Fruit fly (Drosophila melanogaster) whole organism, embryonic: Measurements from ENCODE around the gene sws.

Experiments used
- B-H1 ChIP-seq: fragments of 200-800 bp; sonication (Bioruptor generic); IDR thresholded peaks from 3 replicates; pipeline ENCODE4 v1.3.6; 2022; ENCODE audit warnings: missing biosample characterization, missing genetic modification characterization
- Blimp-1 ChIP-seq: fragments of 200-800 bp; sonication (Bioruptor generic); optimal IDR thresholded peaks from 3 replicates; lab custom pipeline; 2018; ENCODE audit warnings: missing biosample characterization, missing genetic modification characterization, mild to moderate bottlenecking, moderate library complexity, missing genetic modification reagents
- CG10431 ChIP-seq: fragments of 200-800 bp; sonication (Bioruptor generic); optimal IDR thresholded peaks from 3 replicates; lab custom pipeline; 2018; ENCODE audit warnings: missing biosample characterization, mild to moderate bottlenecking, missing genetic modification characterization
- CG10543 ChIP-seq: fragments of 200-800 bp; sonication (Bioruptor generic); optimal IDR thresholded peaks from 3 replicates; lab custom pipeline; 2017; ENCODE audit warnings: missing biosample characterization, mild to moderate bottlenecking, missing genetic modification characterization, moderate library complexity
- CG11456 ChIP-seq: fragments of 200-800 bp; sonication (Bioruptor generic); IDR thresholded peaks from 3 replicates; pipeline ENCODE4 v1.3.6; 2022; ENCODE audit warnings: missing biosample characterization, missing genetic modification characterization
- CG12071 ChIP-seq: fragments of 200-800 bp; sonication (Bioruptor generic); optimal IDR thresholded peaks from 3 replicates; lab custom pipeline; 2018; ENCODE audit warnings: missing biosample characterization, mild to moderate bottlenecking, missing genetic modification characterization
- CG12219 ChIP-seq: fragments of 200-800 bp; sonication (Bioruptor generic); optimal IDR thresholded peaks from 3 replicates; lab custom pipeline; 2018; ENCODE audit warnings: missing biosample characterization, mild to moderate bottlenecking, missing genetic modification characterization
- CG12744 ChIP-seq: fragments of 200-800 bp; sonication (Bioruptor generic); optimal IDR thresholded peaks from 2 replicates; lab custom pipeline; 2016; ENCODE audit warnings: missing biosample characterization, missing genetic modification characterization
- CG18262 ChIP-seq: fragments of 200-800 bp; optimal IDR thresholded peaks from 3 replicates; lab custom pipeline; 2019; ENCODE audit warnings: missing biosample characterization, mild to moderate bottlenecking, missing genetic modification characterization, moderate library complexity
- CG18619 ChIP-seq: fragments of 200-800 bp; sonication (Bioruptor generic); optimal IDR thresholded peaks from 3 replicates; lab custom pipeline; 2017; ENCODE audit warnings: missing biosample characterization, mild to moderate bottlenecking, missing genetic modification characterization
- CG3163 ChIP-seq: fragments of 200-800 bp; sonication (Bioruptor generic); optimal IDR thresholded peaks from 3 replicates; lab custom pipeline; 2016; ENCODE audit warnings: missing biosample characterization, missing genetic modification characterization
- CG4730 ChIP-seq: fragments of 200-800 bp; sonication (Bioruptor generic); IDR thresholded peaks from 2 replicates; pipeline ENCODE4 v1.3.6; 2022; ENCODE audit warnings: missing biosample characterization, missing genetic modification characterization
- CG4854 ChIP-seq: fragments of 200-800 bp; sonication (Bioruptor generic); optimal IDR thresholded peaks from 2 replicates; lab custom pipeline; 2016; ENCODE audit warnings: missing biosample characterization, missing genetic modification characterization, inconsistent platforms
- CG5953 ChIP-seq: fragments of 200-800 bp; sonication (Bioruptor generic); IDR thresholded peaks from 2 replicates; pipeline ENCODE4 v1.3.6; 2022; ENCODE audit warnings: missing biosample characterization, missing genetic modification characterization
- CG6654 ChIP-seq: fragments of 200-800 bp; sonication (Bioruptor generic); optimal IDR thresholded peaks from 2 replicates; lab custom pipeline; 2017; ENCODE audit warnings: missing biosample characterization, mild to moderate bottlenecking, missing genetic modification characterization
- CG7745 ChIP-seq: fragments of 200-800 bp; sonication (Bioruptor generic); optimal IDR thresholded peaks from 2 replicates; lab custom pipeline; 2018; ENCODE audit warnings: missing biosample characterization, mild to moderate bottlenecking, missing genetic modification characterization, moderate library complexity
- CG8089 ChIP-seq: fragments of 200-800 bp; sonication (Bioruptor generic); optimal IDR thresholded peaks from 3 replicates; lab custom pipeline; 2016; ENCODE audit warnings: missing biosample characterization, missing genetic modification characterization
- Drgx ChIP-seq: fragments of 200-800 bp; sonication (Bioruptor generic); IDR thresholded peaks from 2 replicates; pipeline ENCODE4 v1.3.6; 2022; ENCODE audit warnings: missing biosample characterization, missing genetic modification characterization
- Elba2 ChIP-seq: fragments of 200-800 bp; sonication (Bioruptor generic); optimal IDR thresholded peaks from 3 replicates; lab custom pipeline; 2016; ENCODE audit warnings: missing biosample characterization, missing genetic modification characterization
- Gsc ChIP-seq: fragments of 200-800 bp; sonication (Bioruptor generic); IDR thresholded peaks from 2 replicates; pipeline ENCODE4 v1.3.6; 2022; ENCODE audit warnings: missing biosample characterization, missing genetic modification characterization
- H15 ChIP-seq: fragments of 200-800 bp; sonication (Bioruptor generic); IDR thresholded peaks from 3 replicates; pipeline ENCODE4 v1.3.6; 2022; ENCODE audit warnings: missing biosample characterization, missing genetic modification characterization
- HHEX ChIP-seq: fragments of 200-800 bp; sonication (Bioruptor generic); optimal IDR thresholded peaks from 3 replicates; lab custom pipeline; 2017; ENCODE audit warnings: missing biosample characterization, mild to moderate bottlenecking, missing genetic modification characterization, missing genetic modification reagents
- Hey ChIP-seq: fragments of 200-800 bp; sonication (Bioruptor generic); optimal IDR thresholded peaks from 3 replicates; lab custom pipeline; 2018; ENCODE audit warnings: missing biosample characterization, mild to moderate bottlenecking, missing genetic modification characterization
- Lpt ChIP-seq: fragments of >200 bp; optimal IDR thresholded peaks from 2 replicates; lab custom pipeline; 2018; ENCODE audit warnings: missing biosample characterization, missing genetic modification characterization
- Mad ChIP-seq: fragments of 200-800 bp; sonication (Bioruptor generic); optimal IDR thresholded peaks from 2 replicates; lab custom pipeline; 2016; ENCODE audit warnings: missing biosample characterization, missing genetic modification characterization
- Meics ChIP-seq: fragments of 200-800 bp; sonication (Bioruptor generic); optimal IDR thresholded peaks from 2 replicates; lab custom pipeline; 2017; ENCODE audit warnings: missing biosample characterization, mild to moderate bottlenecking, missing genetic modification characterization
- PHDP ChIP-seq: fragments of 200-800 bp; sonication (Bioruptor generic); optimal IDR thresholded peaks from 3 replicates; lab custom pipeline; 2018; ENCODE audit warnings: missing biosample characterization, mild to moderate bottlenecking, missing genetic modification characterization, moderate library complexity
- Side ChIP-seq: fragments of 200-800 bp; sonication (Bioruptor generic); optimal IDR thresholded peaks from 2 replicates; lab custom pipeline; 2016; ENCODE audit warnings: missing biosample characterization, missing genetic modification characterization
- Six4 ChIP-seq: fragments of 200-800 bp; sonication (Bioruptor generic); optimal IDR thresholded peaks from 2 replicates; lab custom pipeline; 2016; ENCODE audit warnings: missing biosample characterization, missing genetic modification characterization
- Sry-δ ChIP-seq: fragments of 200-800 bp; sonication (Bioruptor generic); optimal IDR thresholded peaks from 2 replicates; lab custom pipeline; 2016; ENCODE audit warnings: missing biosample characterization, missing genetic modification characterization
- Taf1 ChIP-seq: fragments of 200-800 bp; sonication (Bioruptor generic); IDR thresholded peaks from 2 replicates; pipeline ENCODE4 v1.3.6; 2022; ENCODE audit warnings: missing biosample characterization, missing genetic modification characterization
- Tbp ChIP-seq: fragments of >200 bp; optimal IDR thresholded peaks from 2 replicates; lab custom pipeline; 2018; ENCODE audit warnings: missing biosample characterization, missing genetic modification characterization
- cad ChIP-seq: fragments of >200 bp; optimal IDR thresholded peaks from 2 replicates; lab custom pipeline; 2017; ENCODE audit warnings: missing biosample characterization, missing genetic modification characterization
- chm ChIP-seq: fragments of 200-800 bp; sonication (Bioruptor generic); IDR thresholded peaks from 2 replicates; pipeline ENCODE4 v1.3.6; 2022; ENCODE audit warnings: missing biosample characterization, missing genetic modification characterization
- crp ChIP-seq, 2 experiments: fragments of 200-800 bp; sonication (Bioruptor generic); optimal IDR thresholded peaks; 2 replicates in 1 of 2; 3 replicates in 1 of 2; lab custom pipeline; 2017; ENCODE audit warnings: missing biosample characterization in 2 of 2, missing genetic modification characterization in 2 of 2, mild to moderate bottlenecking in 1 of 2, moderate library complexity in 1 of 2
- dimm ChIP-seq: fragments of 200-800 bp; sonication (Bioruptor generic); IDR thresholded peaks from 2 replicates; pipeline ENCODE4 v1.3.6; 2022; ENCODE audit warnings: missing biosample characterization, missing genetic modification characterization
- dmrt11E ChIP-seq: fragments of 200-800 bp; sonication (Bioruptor generic); optimal IDR thresholded peaks from 3 replicates; lab custom pipeline; 2018; ENCODE audit warnings: missing biosample characterization, mild to moderate bottlenecking, missing genetic modification characterization, moderate library complexity
- en ChIP-seq: fragments of 200-800 bp; sonication (Bioruptor generic); optimal IDR thresholded peaks from 2 replicates; lab custom pipeline; 2016; ENCODE audit warnings: missing biosample characterization, missing genetic modification characterization
- gce ChIP-seq: fragments of 200-800 bp; sonication (Bioruptor generic); IDR thresholded peaks from 3 replicates; pipeline ENCODE4 v1.3.6; 2022; ENCODE audit warnings: missing biosample characterization, missing genetic modification characterization
- ind ChIP-seq: fragments of 200-800 bp; sonication (Bioruptor generic); optimal IDR thresholded peaks from 3 replicates; lab custom pipeline; 2016; ENCODE audit warnings: missing biosample characterization, missing genetic modification characterization
- insv ChIP-seq, 2 experiments: fragments of 200-800 bp; sonication (Bioruptor generic); optimal IDR thresholded peaks; 3 replicates each; lab custom pipeline; 2016 to 2018; ENCODE audit warnings: missing biosample characterization in 2 of 2, missing genetic modification characterization in 2 of 2
- jigr1 ChIP-seq: fragments of 200-800 bp; sonication (Bioruptor generic); IDR thresholded peaks from 3 replicates; pipeline ENCODE4 v1.3.6; 2022; ENCODE audit warnings: missing biosample characterization, missing genetic modification characterization
- luna ChIP-seq: fragments of 200-800 bp; sonication (Bioruptor generic); optimal IDR thresholded peaks from 2 replicates; lab custom pipeline; 2016; ENCODE audit warnings: missing biosample characterization, missing genetic modification characterization
- prd ChIP-seq, 3 experiments: fragments of >200 bp in 2 of 3; fragments of 200-800 bp in 1 of 3; sonication (Bioruptor generic) in 1 of 3; optimal IDR thresholded peaks in 2 of 3; IDR thresholded peaks in 1 of 3; 2 replicates in 2 of 3; 3 replicates in 1 of 3; pipeline versions ENCODE4 v1.3.6 to Lab custom; 2017 to 2022; ENCODE audit warnings: missing biosample characterization in 1 of 3, missing genetic modification characterization in 1 of 3
- ranshi ChIP-seq: fragments of 200-800 bp; sonication (Bioruptor generic); IDR thresholded peaks from 2 replicates; pipeline ENCODE4 v1.3.6; 2022; ENCODE audit warnings: missing biosample characterization, missing genetic modification characterization
- row ChIP-seq: fragments of 200-800 bp; sonication (Bioruptor generic); IDR thresholded peaks from 3 replicates; pipeline ENCODE4 v1.3.6; 2022; ENCODE audit warnings: missing biosample characterization, missing genetic modification characterization
- sens ChIP-seq: fragments of 200-800 bp; sonication (Bioruptor generic); peaks from one replicate; lab custom pipeline; 2016; ENCODE audit warnings: missing biosample characterization, missing genetic modification characterization
- seq ChIP-seq: fragments of 200-800 bp; sonication (Bioruptor generic); IDR thresholded peaks from 2 replicates; pipeline ENCODE4 v1.3.6; 2022; ENCODE audit warnings: missing biosample characterization, missing genetic modification characterization
- sim ChIP-seq: fragments of 200-800 bp; sonication (Bioruptor generic); IDR thresholded peaks from 2 replicates; pipeline ENCODE4 v1.3.6; 2022; ENCODE audit warnings: missing biosample characterization, missing genetic modification characterization
- sob ChIP-seq: fragments of 200-800 bp; sonication (Bioruptor generic); IDR thresholded peaks from 2 replicates; pipeline ENCODE4 v1.3.6; 2022; ENCODE audit warnings: missing biosample characterization, missing genetic modification characterization
- sr ChIP-seq: fragments of 200-800 bp; sonication (Bioruptor generic); IDR thresholded peaks from 3 replicates; pipeline ENCODE4 v1.3.6; 2022; ENCODE audit warnings: missing biosample characterization, missing genetic modification characterization
- ttk ChIP-seq: fragments of 200-800 bp; sonication (Bioruptor generic); IDR thresholded peaks from 2 replicates; pipeline ENCODE4 v2.1.2; 2022; ENCODE audit warnings: missing biosample characterization, missing genetic modification characterization
- usp ChIP-seq: fragments of >200 bp; optimal IDR thresholded peaks from 2 replicates; lab custom pipeline; 2017; ENCODE audit warnings: missing biosample characterization, missing genetic modification characterization

Gene sws

DNA sequence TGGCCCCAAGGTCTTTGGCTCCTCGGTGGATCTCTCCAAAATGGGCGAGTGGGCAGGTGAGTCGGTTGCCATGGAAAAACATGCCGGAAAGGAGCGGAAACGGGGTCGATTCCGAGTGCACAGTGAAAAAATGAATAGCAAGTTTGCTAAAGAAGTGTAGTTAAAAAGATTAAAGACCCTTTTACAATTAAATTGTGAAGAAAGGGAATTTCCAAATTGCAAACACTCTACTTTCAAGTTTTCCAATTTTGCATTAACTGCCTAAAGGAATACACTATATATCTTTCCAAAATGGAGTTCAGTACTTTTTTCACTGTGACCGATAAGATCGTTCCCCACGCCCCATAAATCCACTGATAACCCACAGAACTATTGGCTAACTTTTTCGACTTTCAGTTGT lies 58.6 kb downstream of the sws start (continued):
- TF ChIP-seq prd (optimal IDR thresholded peaks at IDR 0.05; lab: Kevin White, UChicago): no peak
- peak; percentile 56 for TF ChIP-seq prd (GFP tag; IDR thresholded peaks at IDR 0.05; lab: Robert Waterston, UW)
- no peak for TF ChIP-seq CG4854 (GFP tag; lab: Kevin White, UChicago)
- TF ChIP-seq usp (GFP tag; lab: Kevin White, UChicago): no peak
- TF ChIP-seq Lpt: no peak
- peak; percentile 22 for TF ChIP-seq HHEX (GFP tag; lab: Kevin White, UChicago)
- TF ChIP-seq B-H1 (GFP tag; lab: Robert Waterston, UW): 0 out of 3 replicates have a peak, but pooled peaks have one; percentile 11
- TF ChIP-seq sim (GFP tag; lab: Robert Waterston, UW): no peak
- no peak for TF ChIP-seq CG10431 (GFP tag; lab: Kevin White, UChicago)
- TF ChIP-seq CG7745 (tag; lab: Kevin White, UChicago): no peak
- TF ChIP-seq CG8089 (GFP tag; lab: Kevin White, UChicago): no peak
- no peak for TF ChIP-seq dimm (GFP tag; lab: Robert Waterston, UW)
- no peak for TF ChIP-seq Drgx (GFP tag; lab: Robert Waterston, UW)
- TF ChIP-seq CG12219 (GFP tag; lab: Kevin White, UChicago): no peak
- no peak for TF ChIP-seq Blimp-1 (GFP tag; lab: Kevin White, UChicago)
- TF ChIP-seq CG18619 (GFP tag; lab: Kevin White, UChicago): no peak
- 0 out of 2 replicates have a peak, but pooled peaks have one; percentile 44 for TF ChIP-seq ttk (GFP tag; lab: Robert Waterston, UW)
- peak; percentile 74 for TF ChIP-seq sens (GFP tag; lab: Kevin White, UChicago)
- peak; percentile 12 for TF ChIP-seq ind
- no peak for TF ChIP-seq Tbp (GFP tag; lab: Kevin White, UChicago)
- peak; percentile 42 for TF ChIP-seq Meics (GFP tag; lab: Kevin White, UChicago)
- no peak for TF ChIP-seq dmrt11E (tag; lab: Kevin White, UChicago)
- TF ChIP-seq seq (GFP tag; lab: Robert Waterston, UW): peak; percentile 37; the same call in 1 of the 2 replicates
- TF ChIP-seq Taf1 (GFP tag; lab: Robert Waterston, UW): no peak
- TF ChIP-seq Gsc: no peak
- no peak for TF ChIP-seq CG3163 (GFP tag; lab: Kevin White, UChicago)
- no peak for TF ChIP-seq CG12071 (GFP tag; lab: Kevin White, UChicago)
- no peak for TF ChIP-seq CG4730 (GFP tag; lab: Robert Waterston, UW)
- TF ChIP-seq Six4 (GFP tag; lab: Kevin White, UChicago): no peak
- 0 out of 2 replicates have a peak, but pooled peaks have one; percentile 51 for TF ChIP-seq chm
- no peak for TF ChIP-seq CG12744 (GFP tag; lab: Kevin White, UChicago)
- no peak for TF ChIP-seq Elba2
- no peak for TF ChIP-seq sr (GFP tag; lab: Robert Waterston, UW)
- no peak for TF ChIP-seq CG6654 (GFP tag; lab: Kevin White, UChicago)
- TF ChIP-seq ranshi: 0 out of 2 replicates have a peak, but pooled peaks have one; percentile 36
- TF ChIP-seq luna (GFP tag; lab: Kevin White, UChicago): no peak
- TF ChIP-seq en (GFP tag; lab: Kevin White, UChicago): no peak
- peak; percentile 23 for TF ChIP-seq CG18262 (tag; lab: Kevin White, UChicago)
- 0 out of 2 replicates have a peak, but pooled peaks have one; percentile 23 for TF ChIP-seq sob
- TF ChIP-seq row (GFP tag; lab: Robert Waterston, UW): peak; percentile 60; the same call in 2 of the 3 replicates
- no peak for TF ChIP-seq gce
- TF ChIP-seq jigr1 (GFP tag; lab: Robert Waterston, UW): no peak
- no peak for TF ChIP-seq insv (GFP tag; optimal IDR thresholded peaks at IDR 0.05; lab: Kevin White, UChicago)
- TF ChIP-seq CG5953: no peak
- TF ChIP-seq Side (GFP tag; lab: Kevin White, UChicago): no peak
- no peak for TF ChIP-seq Mad (GFP tag; lab: Kevin White, UChicago)
- TF ChIP-seq CG10543: no peak
- TF ChIP-seq H15 (GFP tag; lab: Robert Waterston, UW): no peak
- no peak for TF ChIP-seq Sry-δ (GFP tag; lab: Kevin White, UChicago)
- TF ChIP-seq crp (GFP tag; optimal IDR thresholded peaks at IDR 0.05; lab: Kevin White, UChicago): no peak
- no peak for TF ChIP-seq Hey (tag; lab: Kevin White, UChicago)
- peak; percentile 46 for TF ChIP-seq PHDP (tag; lab: Kevin White, UChicago)
- TF ChIP-seq CG11456 (GFP tag; lab: Robert Waterston, UW): no peak
- TF ChIP-seq cad (GFP tag; lab: Kevin White, UChicago): no peak
